Worm (Caenorhabditis elegans) whole organism, midembryonic: ENCODE measurements around the gene F59E12.8.

Experiments
- T22C8.4 ChIP-seq: fragments of 200-800 bp; sonication (Bioruptor generic); IDR thresholded peaks from 2 replicates; pipeline ENCODE4 v1.3.6; 2022; ENCODE audit warnings: missing genetic modification characterization, missing compliant biosample characterization
- flt-1 ChIP-seq: fragments of 200-800 bp; sonication (Bioruptor generic); IDR thresholded peaks from 2 replicates; pipeline ENCODE4 v1.3.6; 2022; ENCODE audit warnings: missing genetic modification characterization, missing compliant biosample characterization
- klf-2 ChIP-seq: fragments of 200-800 bp; sonication (Bioruptor generic); conservative IDR thresholded peaks from 2 replicates; pipeline ENCODE4 v1.3.6; 2022; ENCODE audit warnings: missing genetic modification reagents, missing genetic modification characterization, missing compliant biosample characterization
- med-1 ChIP-seq: sonication (generic microtip); optimal IDR thresholded peaks from 2 replicates; lab custom pipeline; 2017; ENCODE audit warnings: missing genetic modification characterization, mild to moderate bottlenecking, missing compliant biosample characterization, antibody characterized with exemption, missing genetic modification reagents; ENCODE audit not compliant: insufficient read depth
- tab-1 ChIP-seq: fragments of 200-800 bp; sonication (Bioruptor generic); IDR thresholded peaks from 2 replicates; pipeline ENCODE4 v1.3.6; 2022; ENCODE audit warnings: missing genetic modification characterization, missing compliant biosample characterization

DNA sequence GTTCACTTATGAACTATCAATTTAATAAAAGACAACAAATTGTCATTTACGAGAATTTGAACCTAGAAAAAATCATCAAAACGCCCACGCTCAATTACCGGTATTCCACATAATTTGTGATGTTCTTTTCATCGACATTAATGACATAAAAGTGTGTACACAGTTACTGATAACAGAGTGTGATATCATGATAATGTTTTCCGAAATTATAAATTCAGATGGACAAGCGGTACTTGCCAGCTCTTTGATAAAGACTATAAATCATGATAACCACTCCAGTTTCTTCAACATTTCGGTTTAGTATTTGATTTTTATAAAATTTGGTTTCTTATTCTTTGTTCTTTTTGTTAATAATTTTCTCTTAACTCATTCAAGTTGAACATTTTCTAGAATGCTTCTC is 50.9 kb downstream of the F59E12.8 start, which contains the start of gene lys-8:
- TF ChIP-seq flt-1 (GFP tag; lab: Robert Waterston, UW) (no peak), med-1 (no peak), klf-2 (no peak), tab-1 (GFP tag; lab: Robert Waterston, UW) (no peak), T22C8.4 (no peak)
